Fruit fly (Drosophila melanogaster) whole organism, prepupa: Measurements from ENCODE around the gene Or71a.

ENCODE experiments used
- Blimp-1 ChIP-seq: fragments of 200-800 bp; sonication (Bioruptor generic); optimal IDR thresholded peaks from 3 replicates; lab custom pipeline; 2017; ENCODE audit warnings: missing biosample characterization, missing genetic modification characterization, mild to moderate bottlenecking, moderate library complexity, missing genetic modification reagents
- CG31627 ChIP-seq: fragments of 200-800 bp; sonication (Bioruptor generic); optimal IDR thresholded peaks from 3 replicates; lab custom pipeline; 2016; ENCODE audit warnings: missing biosample characterization, missing genetic modification characterization
- CG9139 ChIP-seq: fragments of 200-800 bp; sonication (Bioruptor generic); optimal IDR thresholded peaks from 3 replicates; lab custom pipeline; 2017; ENCODE audit warnings: missing biosample characterization, mild to moderate bottlenecking, missing genetic modification characterization
- Eip93F ChIP-seq: fragments of 200-800 bp; sonication (Bioruptor generic); optimal IDR thresholded peaks from 2 replicates; lab custom pipeline; 2016; ENCODE audit warnings: missing biosample characterization, mild to moderate bottlenecking, missing genetic modification characterization
- Lpt ChIP-seq: fragments of 200-800 bp; sonication (Bioruptor generic); optimal IDR thresholded peaks from 3 replicates; lab custom pipeline; 2016; ENCODE audit warnings: missing biosample characterization, missing genetic modification characterization
- Met ChIP-seq: fragments of 200-800 bp; sonication (Bioruptor generic); optimal IDR thresholded peaks from 3 replicates; lab custom pipeline; 2016; ENCODE audit warnings: missing biosample characterization, missing genetic modification characterization
- cyc ChIP-seq: fragments of 200-800 bp; sonication (Bioruptor generic); optimal IDR thresholded peaks from 3 replicates; lab custom pipeline; 2016; ENCODE audit warnings: missing biosample characterization, missing genetic modification characterization
- dac ChIP-seq: fragments of 200-800 bp; sonication (Bioruptor generic); optimal IDR thresholded peaks from 2 replicates; lab custom pipeline; 2017; ENCODE audit warnings: missing biosample characterization, mild to moderate bottlenecking, missing genetic modification characterization
- salr ChIP-seq, 2 experiments: fragments of 200-800 bp; sonication (Bioruptor generic); optimal IDR thresholded peaks; 3 replicates each; lab custom pipeline; 2016 to 2018; ENCODE audit warnings: missing biosample characterization in 2 of 2, missing genetic modification characterization in 2 of 2, mild to moderate bottlenecking in 1 of 2
- spab ChIP-seq: fragments of 200-800 bp; sonication (Bioruptor generic); optimal IDR thresholded peaks from 2 replicates; lab custom pipeline; 2017; ENCODE audit warnings: missing biosample characterization, mild to moderate bottlenecking, missing genetic modification characterization, missing genetic modification reagents

DNA sequence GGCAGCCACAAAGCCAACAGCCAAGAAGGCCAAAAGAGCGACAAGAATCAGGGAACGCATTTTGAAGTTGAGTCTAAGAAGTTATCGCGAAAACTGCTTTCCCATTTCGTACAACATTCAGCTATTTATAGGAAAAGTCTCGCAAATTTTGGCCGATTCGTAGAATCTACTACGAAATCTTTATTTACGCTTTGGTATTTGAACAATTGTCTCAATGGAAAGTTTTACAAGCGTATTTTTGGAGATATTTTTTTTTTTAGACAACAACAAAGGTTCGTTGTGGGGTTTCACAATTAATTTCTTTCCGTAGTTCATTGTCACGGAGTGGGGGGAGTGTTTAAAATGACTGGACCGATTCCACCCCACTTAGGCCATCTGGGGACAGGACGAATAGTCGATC, 27.5 kb downstream of the Or71a start, which contains the start of gene CG12310:
- TF ChIP-seq CG9139 (no peak), Lpt (no peak), spab (no peak), Met (GFP tag; lab: Kevin White, UChicago) (no peak), CG31627 (GFP tag; lab: Kevin White, UChicago) (no peak), cyc (GFP tag; lab: Kevin White, UChicago) (no peak), salr (GFP tag; optimal IDR thresholded peaks at IDR 0.05; lab: Kevin White, UChicago) (no peak), dac (no peak), Blimp-1 (GFP tag; lab: Kevin White, UChicago) (no peak), Eip93F (no peak)
